Worm (Caenorhabditis elegans): ENCODE measurements around the gene F44E2.3.

DNA sequence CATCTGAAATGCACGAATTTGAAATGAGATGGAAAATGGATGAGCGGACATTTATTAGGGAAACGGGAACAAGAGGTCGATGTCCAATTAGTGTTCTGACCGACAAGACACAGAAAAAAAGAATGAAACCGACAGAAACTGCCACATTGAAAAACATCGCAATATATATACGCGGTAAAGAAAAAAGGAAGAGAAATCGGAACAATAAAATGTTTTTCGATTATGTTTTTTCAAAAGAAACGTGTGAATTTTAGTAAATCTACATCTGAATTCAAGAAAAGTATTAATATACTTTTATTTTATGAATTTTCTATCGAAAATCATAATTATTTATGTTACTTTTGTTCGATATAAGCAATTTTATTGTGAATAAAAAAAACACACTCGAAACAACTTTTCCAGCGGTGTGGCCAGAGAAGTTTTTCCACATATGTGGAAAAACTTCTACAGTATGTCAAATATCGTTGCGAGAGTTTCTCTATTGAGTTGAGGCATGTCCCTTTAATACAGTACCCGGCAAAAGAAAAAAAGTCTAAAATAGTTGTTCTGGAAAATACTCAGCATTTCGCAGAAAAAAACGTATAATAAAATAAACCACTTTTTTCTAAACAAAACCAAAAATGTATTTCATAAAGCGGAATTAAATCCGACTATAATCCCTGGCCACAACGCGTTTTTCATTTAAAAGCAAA is 2.1 kb upstream of the F44E2.3 start, which contains the start of gene F44E2.10:
- no peak for TF ChIP-seq unc-42 (tag; optimal IDR thresholded peaks at IDR 0.05)
- TF ChIP-seq ceh-30 (tag; optimal IDR thresholded peaks at IDR 0.05) = no peak
- TF ChIP-seq sox-4 (tag; optimal IDR thresholded peaks at IDR 0.05) = no peak
- no peak for TF ChIP-seq ceh-24 (tag; optimal IDR thresholded peaks at IDR 0.05)
- TF ChIP-seq fax-1 (tag; optimal IDR thresholded peaks at IDR 0.05) = no peak
- TF ChIP-seq hlh-30 (tag; optimal IDR thresholded peaks at IDR 0.05; ENCODE audit: insufficient read depth) = no peak
- no peak for TF ChIP-seq nhr-11 (tag; optimal IDR thresholded peaks at IDR 0.05)
- no peak for TF ChIP-seq F13H6.1 (tag; optimal IDR thresholded peaks at IDR 0.05)
- TF ChIP-seq sox-2 (GFP tag; IDR thresholded peaks at IDR 0.05) = no peak
- TF ChIP-seq madf-2 (tag; optimal IDR thresholded peaks at IDR 0.05) = no peak
- TF ChIP-seq pqm-1 (tag; optimal IDR thresholded peaks at IDR 0.05) = no peak
- TF ChIP-seq K09A11.1 (tag; optimal IDR thresholded peaks at IDR 0.05; ENCODE audit: insufficient read depth) = no peak
- TF ChIP-seq nfya-1 (tag; optimal IDR thresholded peaks at IDR 0.05) = no peak
- no peak for TF ChIP-seq che-1 (tag; optimal IDR thresholded peaks at IDR 0.05)
